Fruit fly (Drosophila melanogaster) whole organism, embryonic: ENCODE results near the gene CG16985.

Experiments
- B-H1 ChIP-seq: fragments of 200-800 bp; sonication (Bioruptor generic); IDR thresholded peaks from 3 replicates; pipeline ENCODE4 v1.3.6; 2022; ENCODE audit warnings: missing biosample characterization, missing genetic modification characterization
- Blimp-1 ChIP-seq: fragments of 200-800 bp; sonication (Bioruptor generic); optimal IDR thresholded peaks from 3 replicates; lab custom pipeline; 2018; ENCODE audit warnings: missing biosample characterization, missing genetic modification characterization, mild to moderate bottlenecking, moderate library complexity, missing genetic modification reagents
- BtbVII ChIP-seq: fragments of 200-800 bp; sonication (Bioruptor generic); optimal IDR thresholded peaks from 3 replicates; lab custom pipeline; 2017; ENCODE audit warnings: missing biosample characterization, mild to moderate bottlenecking, missing genetic modification characterization
- CG10321 ChIP-seq: fragments of 200-800 bp; sonication (Bioruptor generic); IDR thresholded peaks from 2 replicates; pipeline ENCODE4 v1.3.6; 2022; ENCODE audit warnings: missing biosample characterization, missing genetic modification characterization
- CG11093 ChIP-seq: fragments of 200-800 bp; sonication (Bioruptor generic); IDR thresholded peaks from 3 replicates; pipeline ENCODE4 v1.3.6; 2022; ENCODE audit warnings: missing biosample characterization, missing genetic modification characterization
- CG11723 ChIP-seq: fragments of 200-800 bp; sonication (Bioruptor generic); optimal IDR thresholded peaks from 2 replicates; lab custom pipeline; 2017; ENCODE audit warnings: missing biosample characterization, mild to moderate bottlenecking, missing genetic modification characterization
- CG12769 ChIP-seq: fragments of 200-800 bp; sonication (Bioruptor generic); optimal IDR thresholded peaks from 2 replicates; lab custom pipeline; 2019; ENCODE audit warnings: missing biosample characterization, mild to moderate bottlenecking, missing genetic modification characterization, moderate library complexity
- CG15479 ChIP-seq: fragments of 200-800 bp; sonication (Bioruptor generic); optimal IDR thresholded peaks from 3 replicates; lab custom pipeline; 2019; ENCODE audit warnings: missing biosample characterization, mild to moderate bottlenecking, missing genetic modification characterization, moderate library complexity
- CG16779 ChIP-seq: fragments of 200-800 bp; sonication (Bioruptor generic); IDR thresholded peaks from 2 replicates; pipeline ENCODE4 v1.3.6; 2022; ENCODE audit warnings: missing biosample characterization, missing genetic modification characterization
- CG17568 ChIP-seq: fragments of 200-800 bp; sonication (Bioruptor generic); optimal IDR thresholded peaks from 2 replicates; lab custom pipeline; 2018; ENCODE audit warnings: missing biosample characterization, mild to moderate bottlenecking, missing genetic modification characterization, moderate library complexity
- CG17612 ChIP-seq: fragments of 200-800 bp; sonication (Bioruptor generic); IDR thresholded peaks from 2 replicates; pipeline ENCODE4 v1.3.6; 2022; ENCODE audit warnings: missing biosample characterization, missing genetic modification characterization
- CG32532 ChIP-seq: fragments of 200-800 bp; sonication (Bioruptor generic); IDR thresholded peaks from 2 replicates; pipeline ENCODE4 v1.3.6; 2022; ENCODE audit warnings: missing biosample characterization, missing genetic modification characterization
- CG32772 ChIP-seq: fragments of 200-800 bp; sonication (Bioruptor generic); IDR thresholded peaks from 2 replicates; pipeline ENCODE4 v1.3.6; 2022; ENCODE audit warnings: missing biosample characterization, missing genetic modification characterization
- CG3995 ChIP-seq: fragments of 200-800 bp; sonication (Bioruptor generic); optimal IDR thresholded peaks from 3 replicates; lab custom pipeline; 2016; ENCODE audit warnings: missing biosample characterization, missing genetic modification characterization
- CG4360 ChIP-seq: fragments of 200-800 bp; sonication (Bioruptor generic); IDR thresholded peaks from 2 replicates; pipeline ENCODE4 v1.3.6; 2022; ENCODE audit warnings: missing biosample characterization, missing genetic modification characterization
- CG9609 ChIP-seq: fragments of 200-800 bp; sonication (Bioruptor generic); optimal IDR thresholded peaks from 3 replicates; lab custom pipeline; 2016; ENCODE audit warnings: missing biosample characterization, missing genetic modification characterization
- Chrac-16 ChIP-seq: fragments of 200-800 bp; sonication (Bioruptor generic); optimal IDR thresholded peaks from 3 replicates; lab custom pipeline; 2016; ENCODE audit warnings: missing biosample characterization, missing genetic modification characterization
- D19B ChIP-seq: fragments of 200-800 bp; sonication (Bioruptor generic); optimal IDR thresholded peaks from 2 replicates; lab custom pipeline; 2017; ENCODE audit warnings: missing biosample characterization, mild to moderate bottlenecking, missing genetic modification characterization
- E2f1 ChIP-seq: fragments of 200-800 bp; sonication (Bioruptor generic); IDR thresholded peaks from 2 replicates; pipeline ENCODE4 v1.3.6; 2022; ENCODE audit warnings: missing biosample characterization, missing genetic modification characterization
- E2f2 ChIP-seq: fragments of 200-800 bp; sonication (Bioruptor generic); IDR thresholded peaks from 2 replicates; pipeline ENCODE4 v1.3.6; 2022; ENCODE audit warnings: missing biosample characterization, missing genetic modification characterization
- Fer2 ChIP-seq: fragments of 200-800 bp; sonication (Bioruptor generic); optimal IDR thresholded peaks from 2 replicates; lab custom pipeline; 2018; ENCODE audit warnings: missing biosample characterization, mild to moderate bottlenecking, missing genetic modification characterization, moderate library complexity
- HHEX ChIP-seq: fragments of 200-800 bp; sonication (Bioruptor generic); optimal IDR thresholded peaks from 3 replicates; lab custom pipeline; 2017; ENCODE audit warnings: missing biosample characterization, mild to moderate bottlenecking, missing genetic modification characterization, missing genetic modification reagents
- HLH3B ChIP-seq: fragments of 200-800 bp; sonication (Bioruptor generic); IDR thresholded peaks from 2 replicates; pipeline ENCODE4 v1.3.6; 2022; ENCODE audit warnings: missing biosample characterization, missing genetic modification characterization
- HLH4C ChIP-seq: fragments of 200-800 bp; sonication (Bioruptor generic); IDR thresholded peaks from 3 replicates; pipeline ENCODE4 v1.3.6; 2022; ENCODE audit warnings: missing biosample characterization, missing genetic modification characterization; ENCODE audit not compliant: partially characterized antibody
- Hand ChIP-seq: fragments of 200-800 bp; sonication (Bioruptor generic); optimal IDR thresholded peaks from 2 replicates; lab custom pipeline; 2017; ENCODE audit warnings: mild to moderate bottlenecking, missing biosample characterization, missing genetic modification reagents, missing genetic modification characterization
- Med ChIP-seq: fragments of 200-800 bp; sonication (Bioruptor generic); peaks from one replicate; lab custom pipeline; 2016; ENCODE audit warnings: missing biosample characterization, missing genetic modification characterization, mild to moderate bottlenecking, inconsistent platforms, moderate library complexity
- Opbp ChIP-seq: fragments of 200-800 bp; sonication (Bioruptor generic); IDR thresholded peaks from 3 replicates; pipeline ENCODE4 v1.3.6; 2022; ENCODE audit warnings: missing biosample characterization, missing genetic modification characterization; ENCODE audit not compliant: partially characterized antibody
- Ptx1 ChIP-seq: fragments of 200-800 bp; sonication (Bioruptor generic); IDR thresholded peaks from 2 replicates; pipeline ENCODE4 v1.3.6; 2022; ENCODE audit warnings: missing biosample characterization, missing genetic modification characterization
- Sox102F ChIP-seq: fragments of 200-800 bp; sonication (Bioruptor generic); optimal IDR thresholded peaks from 2 replicates; lab custom pipeline; 2018; ENCODE audit warnings: missing biosample characterization, mild to moderate bottlenecking, missing genetic modification characterization, moderate library complexity
- Trl ChIP-seq, 3 experiments: fragments of >200 bp in 2 of 3; fragments of 200-800 bp in 1 of 3; sonication (Bioruptor generic) in 1 of 3; optimal IDR thresholded peaks; 2 replicates in 1 of 3; 3 replicates in 2 of 3; lab custom pipeline; 2016 to 2017; ENCODE audit warnings: missing biosample characterization in 1 of 3, missing genetic modification characterization in 1 of 3
- Xrp1 ChIP-seq: fragments of 200-800 bp; sonication (Bioruptor generic); IDR thresholded peaks from 2 replicates; pipeline ENCODE4 v1.3.6; 2022; ENCODE audit warnings: missing biosample characterization, missing genetic modification characterization
- chinmo ChIP-seq: fragments of 200-800 bp; sonication (Bioruptor generic); IDR thresholded peaks from 4 replicates; pipeline ENCODE4 v1.3.6; 2022; ENCODE audit warnings: missing biosample characterization, missing genetic modification characterization; ENCODE audit not compliant: partially characterized antibody
- ci ChIP-seq: fragments of 200-800 bp; sonication (Bioruptor generic); IDR thresholded peaks from 3 replicates; pipeline ENCODE4 v1.3.6; 2022; ENCODE audit warnings: missing biosample characterization, missing genetic modification characterization
- da ChIP-seq: fragments of 200-800 bp; sonication (Bioruptor generic); optimal IDR thresholded peaks from 2 replicates; lab custom pipeline; 2016; ENCODE audit warnings: missing biosample characterization, missing genetic modification characterization
- dmrt99B ChIP-seq: fragments of 200-800 bp; sonication (Bioruptor generic); optimal IDR thresholded peaks from 2 replicates; lab custom pipeline; 2018; ENCODE audit warnings: missing biosample characterization, mild to moderate bottlenecking, missing genetic modification characterization, moderate library complexity
- hbn ChIP-seq: fragments of 200-800 bp; sonication (Bioruptor generic); IDR thresholded peaks from 2 replicates; pipeline ENCODE4 v1.3.6; 2022; ENCODE audit warnings: missing biosample characterization, missing genetic modification characterization; ENCODE audit not compliant: partially characterized antibody
- ind ChIP-seq: fragments of 200-800 bp; sonication (Bioruptor generic); optimal IDR thresholded peaks from 3 replicates; lab custom pipeline; 2016; ENCODE audit warnings: missing biosample characterization, missing genetic modification characterization
- lab ChIP-seq: fragments of 200-800 bp; sonication (Bioruptor generic); optimal IDR thresholded peaks from 3 replicates; lab custom pipeline; 2017; ENCODE audit warnings: missing biosample characterization, missing genetic modification characterization, mild to moderate bottlenecking, moderate library complexity, missing genetic modification reagents
- lilli ChIP-seq: fragments of 200-800 bp; sonication (Bioruptor generic); optimal IDR thresholded peaks from 3 replicates; lab custom pipeline; 2016; ENCODE audit warnings: missing biosample characterization, missing genetic modification characterization
- pan ChIP-seq, 4 experiments: fragments of >200 bp in 3 of 4; fragments of 200-800 bp in 1 of 4; sonication (Bioruptor generic) in 1 of 4; optimal IDR thresholded peaks in 3 of 4; IDR thresholded peaks in 1 of 4; 2 replicates each; pipeline versions ENCODE4 v1.3.6 to Lab custom; 2017 to 2022; ENCODE audit warnings: missing biosample characterization in 2 of 4, missing genetic modification characterization in 2 of 4, mixed read lengths in 1 of 4
- pfk ChIP-seq: fragments of 200-800 bp; sonication (Bioruptor generic); optimal IDR thresholded peaks from 2 replicates; lab custom pipeline; 2018; ENCODE audit warnings: missing biosample characterization, mild to moderate bottlenecking, missing genetic modification characterization, moderate library complexity
- rib ChIP-seq: fragments of 200-800 bp; sonication (Bioruptor generic); IDR thresholded peaks from 2 replicates; pipeline ENCODE4 v1.3.6; 2022; ENCODE audit warnings: missing biosample characterization, missing genetic modification characterization
- schlank ChIP-seq: fragments of 200-800 bp; sonication (Bioruptor generic); optimal IDR thresholded peaks from 2 replicates; lab custom pipeline; 2018; ENCODE audit warnings: missing biosample characterization, mild to moderate bottlenecking, missing genetic modification characterization
- sd ChIP-seq: fragments of 200-800 bp; sonication (Bioruptor generic); optimal IDR thresholded peaks from 3 replicates; lab custom pipeline; 2018; ENCODE audit warnings: missing biosample characterization, mild to moderate bottlenecking, missing genetic modification characterization, moderate library complexity
- sens ChIP-seq: fragments of 200-800 bp; sonication (Bioruptor generic); peaks from one replicate; lab custom pipeline; 2016; ENCODE audit warnings: missing biosample characterization, missing genetic modification characterization
- trh ChIP-seq: fragments of 200-800 bp; sonication (Bioruptor generic); optimal IDR thresholded peaks from 2 replicates; lab custom pipeline; 2016; ENCODE audit warnings: missing biosample characterization, missing genetic modification characterization

CG16985 gene

DNA sequence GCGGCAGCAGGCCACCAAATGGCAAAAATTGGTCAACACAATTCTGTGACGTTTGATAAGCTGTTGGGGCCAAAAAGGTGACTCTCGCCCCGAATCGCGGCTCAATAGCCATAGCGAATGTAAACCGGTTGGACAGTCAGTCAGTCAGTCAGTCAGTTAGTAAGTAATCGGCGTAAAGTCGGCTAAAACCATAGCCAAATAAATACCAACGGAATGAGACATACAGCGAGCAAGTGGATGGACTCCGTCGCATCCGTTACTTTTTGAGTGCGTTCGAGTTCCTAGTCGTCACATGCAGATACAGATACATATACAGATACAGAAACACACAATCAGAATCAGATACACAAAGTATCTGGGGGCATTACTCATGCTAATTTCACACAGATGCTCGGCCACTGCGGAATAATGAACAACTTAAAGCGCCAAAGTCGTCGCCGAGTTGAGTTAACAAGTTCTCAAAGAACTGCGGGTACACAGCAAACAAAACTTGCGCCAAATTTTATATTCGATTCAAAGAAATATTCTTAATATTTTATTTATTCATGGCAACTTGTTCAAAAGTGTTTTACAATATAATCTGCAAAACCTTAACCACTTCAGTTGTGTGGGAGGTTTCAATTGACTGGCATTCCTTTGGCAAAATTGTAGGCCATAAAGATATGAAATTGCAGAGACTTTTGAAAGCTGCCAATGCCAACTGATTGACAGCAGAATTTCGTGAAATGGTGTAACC is 21.8 kb upstream of the CG16985 start:
- TF ChIP-seq Chrac-16 (no peak), CG15479 (GFP tag; lab: Kevin White, UChicago) (no peak), rib (0 out of 2 replicates have a peak, but pooled peaks have one; percentile 14), sd (tag; lab: Kevin White, UChicago) (peak; percentile 69), CG32772 (GFP tag; lab: Robert Waterston, UW) (no peak), Med (GFP tag; lab: Kevin White, UChicago) (peak; percentile 59), sens (GFP tag; lab: Kevin White, UChicago) (peak; percentile 52), Hand (no peak), chinmo (peak; percentile 85; the same call in 3 of the 4 replicates), ci (0 out of 3 replicates have a peak, but pooled peaks have one; percentile 23), pan (optimal IDR thresholded peaks at IDR 0.05; lab: Kevin White, UChicago) (no peak), pan (GFP tag; optimal IDR thresholded peaks at IDR 0.05 in 1 of 2, IDR thresholded peaks at IDR 0.05 in 1 of 2) (peak in 1 of 2 experiments; percentile 24), da (GFP tag; lab: Kevin White, UChicago) (no peak), CG12769 (tag; lab: Kevin White, UChicago) (peak; percentile 0), CG16779 (GFP tag; lab: Robert Waterston, UW) (0 out of 2 replicates have a peak, but pooled peaks have one; percentile 27), BtbVII (GFP tag; lab: Kevin White, UChicago) (no peak), lilli (GFP tag; lab: Kevin White, UChicago) (peak; percentile 15), Xrp1 (0 out of 2 replicates have a peak, but pooled peaks have one; percentile 12), lab (peak; percentile 29)

DNA sequence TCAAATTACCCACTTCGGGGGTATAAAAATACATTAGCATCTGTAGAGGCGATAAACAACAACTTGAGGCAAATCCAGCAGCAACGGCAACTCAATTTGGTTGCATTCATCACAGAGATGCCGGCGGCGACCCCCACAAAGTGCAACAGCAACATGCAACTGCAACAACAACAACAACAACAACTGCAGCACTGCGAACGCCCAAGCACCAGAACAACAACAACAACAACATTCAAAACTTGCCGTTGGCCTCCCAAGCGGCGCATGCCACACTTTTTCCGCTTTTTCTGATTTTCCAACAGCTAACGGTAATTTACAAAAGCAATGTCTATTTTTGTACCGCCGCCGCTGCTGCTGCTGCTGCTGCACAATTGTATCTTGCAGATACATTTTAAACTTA is 20.8 kb upstream of the CG16985 start:
- no peak for TF ChIP-seq CG32532
- TF ChIP-seq CG4360 (GFP tag; lab: Robert Waterston, UW): peak; percentile 91
- no peak for TF ChIP-seq CG17568 (GFP tag; lab: Kevin White, UChicago)
- TF ChIP-seq Blimp-1 (GFP tag; lab: Kevin White, UChicago): no peak
- no peak for TF ChIP-seq Opbp (GFP tag; lab: Robert Waterston, UW)

DNA sequence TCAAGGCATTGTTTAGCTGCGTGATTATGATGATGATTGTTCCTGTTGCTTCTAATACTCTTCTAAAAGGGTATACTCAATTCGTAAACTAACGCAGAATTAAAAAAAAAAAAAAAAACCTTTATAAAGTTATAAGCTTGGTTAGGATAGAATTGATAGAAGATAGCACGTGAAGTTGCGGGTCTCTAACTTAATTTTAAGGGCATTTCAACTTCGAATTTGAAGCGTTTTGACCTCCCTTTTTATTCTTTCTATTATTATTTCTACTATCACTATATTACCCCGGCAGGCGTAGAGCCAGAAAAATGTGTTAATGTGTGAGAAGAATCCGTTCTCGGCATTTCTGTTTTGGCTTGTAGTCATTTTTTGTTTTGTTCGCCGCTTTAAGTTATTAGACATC is 20.4 kb upstream of the CG16985 start:
- TF ChIP-seq CG15479 (GFP tag; lab: Kevin White, UChicago) (no peak), CG3995 (no peak), ind (GFP tag; lab: Kevin White, UChicago) (peak; percentile 55), CG11093 (GFP tag; lab: Robert Waterston, UW) (peak; percentile 59; the same call in 2 of the 3 replicates), schlank (tag; lab: Kevin White, UChicago) (no peak), CG9609 (GFP tag; lab: Kevin White, UChicago) (peak; percentile 6), HLH3B (GFP tag; lab: Robert Waterston, UW) (peak; percentile 73), CG17612 (GFP tag; lab: Robert Waterston, UW) (no peak), Trl (optimal IDR thresholded peaks at IDR 0.05; lab: Kevin White, UChicago) (no peak), Trl (GFP tag; optimal IDR thresholded peaks at IDR 0.05; lab: Kevin White, UChicago) (peak; percentile 14), dmrt99B (tag; lab: Kevin White, UChicago) (peak; percentile 67), Fer2 (tag; lab: Kevin White, UChicago) (no peak), hbn (GFP tag; lab: Robert Waterston, UW) (no peak), Sox102F (GFP tag; lab: Kevin White, UChicago) (peak; percentile 79), pfk (GFP tag; lab: Kevin White, UChicago) (no peak), CG11723 (GFP tag; lab: Kevin White, UChicago) (peak; percentile 26), E2f2 (GFP tag; lab: Robert Waterston, UW) (peak; percentile 32; the same call in 1 of the 2 replicates), trh (no peak), HHEX (GFP tag; lab: Kevin White, UChicago) (peak; percentile 27), CG10321 (GFP tag; lab: Robert Waterston, UW) (no peak), B-H1 (peak; percentile 36; the same call in 2 of the 3 replicates), D19B (peak; percentile 19), E2f1 (GFP tag; lab: Robert Waterston, UW) (peak; percentile 52), Ptx1 (peak; percentile 66), HLH4C (GFP tag; lab: Robert Waterston, UW) (no peak)
